Worm (Caenorhabditis elegans) whole organism, L4 larva: ENCODE results near the gene F44E7.9.

ENCODE experiments used
- fos-1 ChIP-seq: fragments of 150-350 bp; optimal IDR thresholded peaks from 2 replicates; lab custom pipeline; 2014; ENCODE audit warnings: missing biosample characterization, missing genetic modification characterization
- jun-1 ChIP-seq: fragments of 150-350 bp; optimal IDR thresholded peaks from 2 replicates; lab custom pipeline; 2014; ENCODE audit warnings: missing biosample characterization, missing genetic modification reagents, missing genetic modification characterization
- lin-39 ChIP-seq: fragments of 150-350 bp; optimal IDR thresholded peaks from 2 replicates; lab custom pipeline; 2014; ENCODE audit warnings: missing biosample characterization, missing genetic modification reagents, missing genetic modification characterization
- lsy-2 ChIP-seq, 2 experiments: fragments of 150-350 bp in 1 of 2; sonication (generic microtip) in 1 of 2; optimal IDR thresholded peaks; 2 replicates each; lab custom pipeline; 2014 to 2017; ENCODE audit warnings: missing biosample characterization in 2 of 2, missing genetic modification characterization in 2 of 2
- nhr-6 ChIP-seq: fragments of 150-350 bp; optimal IDR thresholded peaks from 2 replicates; lab custom pipeline; 2014; ENCODE audit warnings: missing biosample characterization, missing genetic modification characterization
- nhr-76 ChIP-seq: fragments of 150-350 bp; optimal IDR thresholded peaks from 2 replicates; lab custom pipeline; 2014; ENCODE audit warnings: missing biosample characterization, missing genetic modification characterization
- nhr-77 ChIP-seq: fragments of 150-350 bp; optimal IDR thresholded peaks from 2 replicates; lab custom pipeline; 2014; ENCODE audit warnings: missing biosample characterization, missing genetic modification characterization
- pha-4 ChIP-seq, 2 experiments: fragments of 150-350 bp in 1 of 2; fragments of 200-800 bp in 1 of 2; sonication (Bioruptor generic) in 1 of 2; IDR thresholded peaks in 1 of 2; optimal IDR thresholded peaks in 1 of 2; 2 replicates each; pipeline versions ENCODE4 v1.3.6 to Lab custom; 2014 to 2022; ENCODE audit warnings: missing genetic modification characterization in 2 of 2, missing genetic modification reagents in 2 of 2, missing biosample characterization in 1 of 2, missing compliant biosample characterization in 1 of 2

DNA sequence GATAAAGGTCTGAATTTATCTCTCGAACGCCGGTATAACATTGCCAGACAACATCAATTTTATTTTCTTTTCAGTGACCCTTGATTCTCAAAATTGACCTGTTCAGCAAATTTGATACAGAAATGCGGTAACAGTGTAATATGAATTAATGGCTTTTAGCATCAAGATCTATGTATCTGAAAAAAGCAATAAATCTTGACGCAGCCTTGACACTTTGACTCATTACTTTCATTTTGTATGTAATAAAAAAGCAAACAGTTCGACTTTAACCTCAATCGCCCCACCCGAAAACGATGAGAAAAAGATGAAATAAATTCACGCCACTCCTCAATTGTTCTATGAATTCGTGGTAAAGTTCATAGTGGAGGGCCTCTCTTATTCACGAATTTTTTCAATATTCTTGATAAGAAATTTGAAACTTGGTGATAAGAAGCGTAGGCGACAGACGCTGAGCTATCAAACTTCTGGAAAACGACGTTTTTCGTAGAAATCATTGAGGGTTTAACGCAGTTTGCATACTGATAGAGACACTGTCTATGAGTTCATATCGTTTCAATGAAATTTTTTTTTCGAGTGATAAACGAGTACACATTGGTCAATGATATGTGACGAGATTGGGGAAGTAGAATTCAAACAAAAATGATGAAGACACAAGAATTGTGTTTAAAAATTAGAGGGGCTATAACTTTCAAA, 30.6 kb downstream of the F44E7.9 start:
- no peak for TF ChIP-seq jun-1 (tag; lab: Kevin White, UChicago)
- TF ChIP-seq nhr-76 = no peak
- no peak for TF ChIP-seq lin-39 (tag; lab: Kevin White, UChicago)
- no peak for TF ChIP-seq nhr-77 (tag; lab: Kevin White, UChicago)
- TF ChIP-seq lsy-2 (tag; optimal IDR thresholded peaks at IDR 0.05; lab: Kevin White, UChicago) = no peak
- TF ChIP-seq fos-1 (tag; lab: Kevin White, UChicago) = no peak
- no peak for TF ChIP-seq nhr-6
- TF ChIP-seq pha-4 (GFP tag; IDR thresholded peaks at IDR 0.05; lab: Robert Waterston, UW) = no peak
- TF ChIP-seq pha-4 (tag; optimal IDR thresholded peaks at IDR 0.05; lab: Kevin White, UChicago) = no peak
